Worm (Caenorhabditis elegans) whole organism, L4 larva: ENCODE data around the gene grd-11.

Experiments
- F10B5.3 ChIP-seq: sonication (generic microtip); optimal IDR thresholded peaks from 2 replicates; lab custom pipeline; 2016; ENCODE audit warnings: mild to moderate bottlenecking, missing genetic modification characterization, missing compliant biosample characterization
- ama-1 ChIP-seq: fragments of 150-350 bp; optimal IDR thresholded peaks from 2 replicates; lab custom pipeline; 2014; ENCODE audit warnings: inconsistent platforms, mixed read lengths
- dve-1 ChIP-seq: sonication (generic microtip); optimal IDR thresholded peaks from 2 replicates; lab custom pipeline; 2017; ENCODE audit warnings: antibody characterized with exemption, mild to moderate bottlenecking, missing genetic modification characterization, missing compliant biosample characterization; ENCODE audit not compliant: insufficient read depth
- fos-1 ChIP-seq: fragments of 150-350 bp; optimal IDR thresholded peaks from 2 replicates; lab custom pipeline; 2014; ENCODE audit warnings: missing biosample characterization, missing genetic modification characterization
- lin-39 ChIP-seq: fragments of 150-350 bp; optimal IDR thresholded peaks from 2 replicates; lab custom pipeline; 2014; ENCODE audit warnings: missing biosample characterization, missing genetic modification reagents, missing genetic modification characterization
- madf-5 ChIP-seq, 2 experiments: fragments of 200-800 bp; sonication (Bioruptor generic); IDR thresholded peaks; 2 replicates each; pipeline ENCODE4 v1.3.6; 2022; ENCODE audit warnings: missing compliant biosample characterization in 2 of 2, missing genetic modification characterization in 2 of 2
- unc-130 ChIP-seq: sonication (generic microtip); optimal IDR thresholded peaks from 2 replicates; lab custom pipeline; 2016; ENCODE audit warnings: missing genetic modification reagents, missing genetic modification characterization, missing compliant biosample characterization
- unc-39 ChIP-seq: sonication (generic microtip); optimal IDR thresholded peaks from 2 replicates; lab custom pipeline; 2017; ENCODE audit warnings: missing biosample characterization, missing genetic modification characterization

ce11 chrV:20380320-20380719 lies 23.7 kb downstream of the grd-11 start, which contains the start of gene K02E2.6:
- TF ChIP-seq fos-1 (tag; lab: Kevin White, UChicago) (no peak), F10B5.3 (tag; lab: Kevin White, UChicago) (no peak), ama-1 (lab: Kevin White, UChicago) (no peak), lin-39 (tag; lab: Kevin White, UChicago) (no peak), madf-5 (GFP tag; IDR thresholded peaks at IDR 0.05; lab: Robert Waterston, UW) (no peak), dve-1 (tag; lab: Kevin White, UChicago) (no peak), unc-39 (no peak), unc-130 (GFP tag; lab: Kevin White, UChicago) (no peak)
